Worm (Caenorhabditis elegans): ENCODE results near the gene Y43F4A.1.

Gene Y43F4A.1

DNA sequence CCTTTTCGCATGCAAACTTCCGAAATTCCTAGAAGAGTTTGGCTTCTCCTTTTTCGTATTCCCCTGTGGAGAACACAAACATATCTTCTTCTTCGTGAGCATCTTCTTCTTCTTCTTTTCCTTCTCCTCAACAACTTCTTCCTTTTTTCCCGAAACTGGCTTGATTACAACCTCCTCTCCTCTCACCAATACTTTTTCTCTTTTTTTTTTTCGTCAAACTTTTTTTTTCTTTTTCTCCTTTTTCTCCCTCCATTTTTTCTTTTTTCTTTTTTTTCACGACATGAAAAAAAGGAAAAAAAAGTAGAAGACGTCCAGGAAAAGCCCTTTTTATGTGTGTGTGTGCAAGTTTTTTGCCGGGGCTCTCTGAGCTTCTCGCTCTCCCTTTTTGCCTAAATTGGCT, 48.0 kb downstream of the Y43F4A.1 start:
- TF ChIP-seq C08G9.2 (tag; optimal IDR thresholded peaks at IDR 0.05): no peak
- peak; percentile 53 for TF ChIP-seq unc-42 (tag; optimal IDR thresholded peaks at IDR 0.05)
- no peak for TF ChIP-seq odd-2 (tag; optimal IDR thresholded peaks at IDR 0.05)
- TF ChIP-seq unc-55 (GFP tag; optimal IDR thresholded peaks at IDR 0.05): no peak

DNA sequence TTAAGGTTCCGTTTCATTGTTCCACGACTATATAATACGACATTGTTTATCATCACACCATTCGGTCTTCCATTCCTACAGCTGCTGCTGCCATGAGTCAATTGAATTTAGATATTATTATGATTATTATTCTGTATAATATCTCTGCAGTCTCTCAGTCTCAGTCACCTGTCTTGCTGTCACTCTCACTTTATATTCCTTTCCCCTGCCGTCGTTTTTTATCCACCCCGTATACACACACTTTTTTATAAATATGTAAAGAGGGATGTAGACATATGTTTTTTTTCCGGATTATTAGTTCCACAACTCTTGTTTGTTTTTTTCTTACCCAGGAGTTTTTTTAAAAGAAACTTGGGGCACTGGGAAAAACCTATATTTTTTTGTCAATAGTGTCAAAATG, 49.4 kb downstream of the Y43F4A.1 start:
- TF ChIP-seq nhr-232 (tag; optimal IDR thresholded peaks at IDR 0.05) (no peak), sdc-2 (tag; optimal IDR thresholded peaks at IDR 0.05) (peak; percentile 81)

DNA sequence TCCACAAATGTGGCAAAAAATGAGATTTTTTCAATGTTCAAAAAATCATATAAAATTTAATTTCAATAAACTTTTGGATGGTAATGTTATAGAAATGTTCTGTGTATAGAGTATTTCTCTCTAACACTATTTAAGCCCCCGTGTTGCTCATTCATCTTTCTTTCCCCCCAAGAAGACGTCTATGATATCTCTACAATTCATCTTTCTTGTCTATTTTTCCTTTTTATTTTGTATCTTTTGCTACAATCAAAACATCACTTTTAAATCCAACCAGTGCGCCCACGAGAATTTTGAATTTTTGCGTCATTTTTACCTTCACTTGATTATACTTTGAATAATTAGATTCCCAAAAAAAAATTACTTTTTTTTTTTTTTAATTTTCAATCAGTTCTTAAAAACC, 49.9 kb downstream of the Y43F4A.1 start:
- TF ChIP-seq nfya-1 (tag; optimal IDR thresholded peaks at IDR 0.05) (no peak), hlh-6 (tag; optimal IDR thresholded peaks at IDR 0.05) (no peak), C08G9.2 (tag; optimal IDR thresholded peaks at IDR 0.05) (no peak), pat-9 (tag; optimal IDR thresholded peaks at IDR 0.05) (no peak), ceh-18 (tag; optimal IDR thresholded peaks at IDR 0.05) (no peak), elt-2 (tag; optimal IDR thresholded peaks at IDR 0.05) (no peak), unc-86 (tag; optimal IDR thresholded peaks at IDR 0.05) (no peak), ceh-34 (tag; optimal IDR thresholded peaks at IDR 0.05) (no peak), K09A11.1 (tag; optimal IDR thresholded peaks at IDR 0.05; ENCODE audit: insufficient read depth) (no peak)

DNA sequence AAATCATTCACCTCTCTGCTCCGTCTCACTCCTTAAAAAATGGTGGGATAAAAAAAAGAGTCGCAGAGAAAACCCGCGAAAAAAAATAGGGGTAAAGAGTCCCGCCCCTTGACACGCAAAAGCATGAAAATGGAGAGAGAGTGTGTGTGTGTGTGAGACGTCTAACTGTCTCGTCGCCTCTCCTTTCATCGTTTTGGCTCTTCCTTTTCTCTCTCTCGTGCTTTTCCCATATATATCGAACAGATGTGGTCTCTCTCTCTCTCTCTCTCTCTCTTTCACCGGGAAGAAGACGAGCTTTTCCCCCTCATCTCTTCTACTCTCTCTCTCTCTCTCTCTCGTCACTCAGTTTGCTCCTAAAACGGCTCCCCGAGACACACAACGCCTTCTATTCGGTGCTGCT, 52.9 kb downstream of the Y43F4A.1 start:
- TF ChIP-seq ceh-48 (tag; optimal IDR thresholded peaks at IDR 0.05): peak; percentile 13
- no peak for TF ChIP-seq ttx-3 (tag; optimal IDR thresholded peaks at IDR 0.05)
- TF ChIP-seq pha-4 (tag; optimal IDR thresholded peaks at IDR 0.05): no peak
- no peak for TF ChIP-seq sox-2 (GFP tag; IDR thresholded peaks at IDR 0.05)
- TF ChIP-seq dve-1 (tag; optimal IDR thresholded peaks at IDR 0.05): peak; percentile 39
- no peak for TF ChIP-seq pha-2 (tag; optimal IDR thresholded peaks at IDR 0.05)
- no peak for TF ChIP-seq C38D4.7 (GFP tag; optimal IDR thresholded peaks at IDR 0.05)
- TF ChIP-seq ets-4 (tag; optimal IDR thresholded peaks at IDR 0.05): no peak
- TF ChIP-seq unc-3 (GFP tag; conservative IDR thresholded peaks at IDR 0.05): no peak
- no peak for TF ChIP-seq unc-3 (tag; optimal IDR thresholded peaks at IDR 0.05)
- TF ChIP-seq hlh-6 (tag; optimal IDR thresholded peaks at IDR 0.05): no peak
- no peak for TF ChIP-seq fax-1 (tag; optimal IDR thresholded peaks at IDR 0.05)
- no peak for TF ChIP-seq syd-9 (tag; optimal IDR thresholded peaks at IDR 0.05)
- no peak for TF ChIP-seq Y22D7AL.16 (tag; optimal IDR thresholded peaks at IDR 0.05)
- no peak for TF ChIP-seq K02D7.2 (tag; optimal IDR thresholded peaks at IDR 0.05)
- peak; percentile 3 for TF ChIP-seq sdc-2 (tag; optimal IDR thresholded peaks at IDR 0.05)
- TF ChIP-seq zip-5 (tag; optimal IDR thresholded peaks at IDR 0.05): no peak
- TF ChIP-seq mec-3 (tag; optimal IDR thresholded peaks at IDR 0.05; ENCODE audit: borderline replicate concordance): no peak
- no peak for TF ChIP-seq rnt-1 (tag; optimal IDR thresholded peaks at IDR 0.05)
- no peak for TF ChIP-seq ama-1 (optimal IDR thresholded peaks at IDR 0.05)
- no peak for TF ChIP-seq odd-2 (tag; optimal IDR thresholded peaks at IDR 0.05)
- TF ChIP-seq madf-2 (tag; optimal IDR thresholded peaks at IDR 0.05): no peak
- peak; percentile 78 for TF ChIP-seq unc-42 (tag; optimal IDR thresholded peaks at IDR 0.05)
- no peak for TF ChIP-seq pag-3 (tag; optimal IDR thresholded peaks at IDR 0.05; ENCODE audit: borderline replicate concordance)
- no peak for TF ChIP-seq sox-4 (tag; optimal IDR thresholded peaks at IDR 0.05)
- no peak for TF ChIP-seq elt-4 (tag; optimal IDR thresholded peaks at IDR 0.05)
- TF ChIP-seq ceh-30 (tag; optimal IDR thresholded peaks at IDR 0.05): no peak
- TF ChIP-seq hlh-30 (tag; optimal IDR thresholded peaks at IDR 0.05; ENCODE audit: insufficient read depth): peak; percentile 31
- no peak for TF ChIP-seq T23F11.4 (GFP tag; optimal IDR thresholded peaks at IDR 0.05)
- TF ChIP-seq ceh-45 (GFP tag; IDR thresholded peaks at IDR 0.05): no peak
- no peak for TF ChIP-seq ahr-1 (tag; optimal IDR thresholded peaks at IDR 0.05)
- TF ChIP-seq unc-86 (tag; optimal IDR thresholded peaks at IDR 0.05): no peak
- TF ChIP-seq ztf-16 (tag; optimal IDR thresholded peaks at IDR 0.05): no peak
- no peak for TF ChIP-seq hlh-8 (tag; optimal IDR thresholded peaks at IDR 0.05)
- TF ChIP-seq ceh-2 (tag; optimal IDR thresholded peaks at IDR 0.05): no peak
- TF ChIP-seq nhr-232 (tag; optimal IDR thresholded peaks at IDR 0.05): no peak
- no peak for TF ChIP-seq F13H6.1 (tag; optimal IDR thresholded peaks at IDR 0.05)
- no peak for TF ChIP-seq ceh-6 (GFP tag; optimal IDR thresholded peaks at IDR 0.05)
- TF ChIP-seq ref-2 (tag; optimal IDR thresholded peaks at IDR 0.05): peak; percentile 16
- TF ChIP-seq C08G9.2 (tag; optimal IDR thresholded peaks at IDR 0.05): no peak
